Worm (Caenorhabditis elegans) whole organism, young adult: ENCODE data around the gene exos-4.2.

ENCODE experiments used
- B0019.2 ChIP-seq: fragments of 200-800 bp; sonication (Bioruptor generic); conservative IDR thresholded peaks from 2 replicates; pipeline ENCODE4 v1.3.6; 2022; ENCODE audit warnings: missing genetic modification reagents, missing genetic modification characterization, missing compliant biosample characterization
- B0336.3 ChIP-seq: fragments of 200-800 bp; sonication (Bioruptor generic); IDR thresholded peaks from 2 replicates; pipeline ENCODE4 v1.3.6; 2022; ENCODE audit warnings: missing genetic modification characterization, missing compliant biosample characterization
- C17E4.6 ChIP-seq: fragments of 200-800 bp; sonication (Bioruptor generic); IDR thresholded peaks from 2 replicates; pipeline ENCODE4 v1.3.6; 2022; ENCODE audit warnings: missing genetic modification reagents, missing genetic modification characterization, missing compliant biosample characterization
- F10E7.11 ChIP-seq: sonication (generic microtip); optimal IDR thresholded peaks from 2 replicates; lab custom pipeline; 2017; ENCODE audit warnings: mild to moderate bottlenecking, missing genetic modification characterization, moderate library complexity, missing compliant biosample characterization
- F37B4.10 ChIP-seq: fragments of 200-800 bp; sonication (Bioruptor generic); IDR thresholded peaks from 2 replicates; pipeline ENCODE4 v1.3.6; 2022; ENCODE audit warnings: missing genetic modification characterization, missing compliant biosample characterization
- F39B2.1 ChIP-seq: fragments of 200-800 bp; sonication (Bioruptor generic); IDR thresholded peaks from 2 replicates; pipeline ENCODE4 v1.3.6; 2022; ENCODE audit warnings: missing genetic modification reagents, missing genetic modification characterization, missing compliant biosample characterization
- F52B5.7 ChIP-seq: sonication (generic microtip); optimal IDR thresholded peaks from 2 replicates; lab custom pipeline; 2016; ENCODE audit warnings: mild to moderate bottlenecking, missing genetic modification characterization, missing compliant biosample characterization
- K11D2.4 ChIP-seq: fragments of 200-800 bp; sonication (Bioruptor generic); IDR thresholded peaks from 2 replicates; pipeline ENCODE4 v1.3.6; 2022; ENCODE audit warnings: missing genetic modification reagents, missing genetic modification characterization, missing compliant biosample characterization
- T26A5.8 ChIP-seq: sonication (generic microtip); optimal IDR thresholded peaks from 2 replicates; lab custom pipeline; 2016; ENCODE audit warnings: missing genetic modification characterization, missing compliant biosample characterization
- Y53G8AR.9 ChIP-seq: fragments of 200-800 bp; sonication (Bioruptor generic); conservative IDR thresholded peaks from 2 replicates; pipeline ENCODE4 v1.3.6; 2022; ENCODE audit warnings: missing genetic modification reagents, missing genetic modification characterization, missing compliant biosample characterization
- Y67H2A.10 ChIP-seq: fragments of 200-800 bp; sonication (Bioruptor generic); conservative IDR thresholded peaks from 2 replicates; pipeline ENCODE4 v1.3.6; 2022; ENCODE audit warnings: missing genetic modification reagents, missing genetic modification characterization, missing compliant biosample characterization
- Y79H2A.3 ChIP-seq: fragments of 200-800 bp; sonication (Bioruptor generic); conservative IDR thresholded peaks from 2 replicates; pipeline ENCODE4 v1.3.6; 2022; ENCODE audit warnings: missing genetic modification reagents, missing genetic modification characterization, missing compliant biosample characterization
- ZK185.1 ChIP-seq: sonication (generic microtip); optimal IDR thresholded peaks from 2 replicates; lab custom pipeline; 2016; ENCODE audit warnings: mild to moderate bottlenecking, missing genetic modification characterization, missing compliant biosample characterization; ENCODE audit not compliant: poor library complexity, severe bottlenecking
- akir-1 ChIP-seq: fragments of 200-800 bp; sonication (Bioruptor generic); optimal IDR thresholded peaks from 2 replicates; lab custom pipeline; 2018; ENCODE audit warnings: mild to moderate bottlenecking, missing genetic modification characterization, moderate library complexity, missing compliant biosample characterization
- aptf-3 ChIP-seq: fragments of 200-800 bp; sonication (Bioruptor generic); IDR thresholded peaks from 2 replicates; pipeline ENCODE4 v1.3.6; 2022; ENCODE audit warnings: missing genetic modification characterization, missing compliant biosample characterization
- atf-7 ChIP-seq: sonication (generic microtip); optimal IDR thresholded peaks from 2 replicates; lab custom pipeline; 2017; ENCODE audit warnings: mild to moderate bottlenecking, missing genetic modification characterization, missing compliant biosample characterization
- attf-3 ChIP-seq: fragments of 200-800 bp; sonication (Bioruptor generic); conservative IDR thresholded peaks from 2 replicates; pipeline ENCODE4 v1.3.6; 2022; ENCODE audit warnings: missing genetic modification reagents, missing genetic modification characterization, missing compliant biosample characterization
- cebp-2 ChIP-seq: fragments of 200-800 bp; sonication (Bioruptor generic); IDR thresholded peaks from 2 replicates; pipeline ENCODE4 v1.3.6; 2022; ENCODE audit warnings: missing genetic modification characterization, missing compliant biosample characterization
- ceh-100 ChIP-seq: fragments of 200-800 bp; sonication (Bioruptor generic); IDR thresholded peaks from 2 replicates; pipeline ENCODE4 v1.3.6; 2022; ENCODE audit warnings: missing genetic modification reagents, missing genetic modification characterization, missing compliant biosample characterization
- ceh-27 ChIP-seq: fragments of 200-800 bp; sonication (Bioruptor generic); optimal IDR thresholded peaks from 2 replicates; lab custom pipeline; 2018; ENCODE audit warnings: mild to moderate bottlenecking, missing genetic modification characterization, moderate library complexity, missing compliant biosample characterization
- ceh-58 ChIP-seq: fragments of 200-800 bp; sonication (Bioruptor generic); IDR thresholded peaks from 2 replicates; pipeline ENCODE4 v1.3.6; 2022; ENCODE audit warnings: missing genetic modification characterization, missing compliant biosample characterization
- chd-7 ChIP-seq: sonication (generic microtip); optimal IDR thresholded peaks from 2 replicates; lab custom pipeline; 2016; ENCODE audit warnings: mild to moderate bottlenecking, missing genetic modification characterization, moderate library complexity, missing compliant biosample characterization
- die-1 ChIP-seq: sonication (generic microtip); optimal IDR thresholded peaks from 2 replicates; lab custom pipeline; 2016; ENCODE audit warnings: missing genotype, mild to moderate bottlenecking, missing genetic modification characterization, missing compliant biosample characterization
- dox-1 ChIP-seq: fragments of 200-800 bp; sonication (Bioruptor generic); IDR thresholded peaks from 2 replicates; pipeline ENCODE4 v1.3.6; 2022; ENCODE audit warnings: missing genetic modification reagents, missing genetic modification characterization, missing compliant biosample characterization
- dpff-1 ChIP-seq: sonication (generic microtip); optimal IDR thresholded peaks from 2 replicates; lab custom pipeline; 2017; ENCODE audit warnings: mild to moderate bottlenecking, missing genetic modification characterization, missing compliant biosample characterization
- efl-1 ChIP-seq: fragments of 150-350 bp; optimal IDR thresholded peaks from 2 replicates; lab custom pipeline; 2014; ENCODE audit warnings: missing biosample characterization, missing genetic modification reagents, missing genetic modification characterization
- egl-18 ChIP-seq: fragments of 200-800 bp; sonication (Bioruptor generic); IDR thresholded peaks from 2 replicates; pipeline ENCODE4 v1.3.6; 2022; ENCODE audit warnings: missing genetic modification reagents, missing genetic modification characterization, missing compliant biosample characterization
- egl-44 ChIP-seq: fragments of 200-800 bp; sonication (Bioruptor generic); IDR thresholded peaks from 2 replicates; pipeline ENCODE4 v1.3.6; 2022; ENCODE audit warnings: missing genetic modification reagents, missing genetic modification characterization, missing compliant biosample characterization
- egrh-3 ChIP-seq: fragments of 200-800 bp; sonication (Bioruptor generic); IDR thresholded peaks from 2 replicates; pipeline ENCODE4 v1.3.6; 2022; ENCODE audit warnings: missing genetic modification reagents, missing genetic modification characterization, missing compliant biosample characterization
- fkh-3 ChIP-seq: sonication (generic microtip); optimal IDR thresholded peaks from 2 replicates; lab custom pipeline; 2016; ENCODE audit warnings: mild to moderate bottlenecking, missing genetic modification characterization, missing compliant biosample characterization
- hlh-12 ChIP-seq: sonication (generic microtip); optimal IDR thresholded peaks from 2 replicates; lab custom pipeline; 2016; ENCODE audit warnings: missing genetic modification characterization, missing compliant biosample characterization
- hmg-20 ChIP-seq: fragments of 200-800 bp; sonication (Bioruptor generic); IDR thresholded peaks from 2 replicates; pipeline ENCODE4 v1.3.6; 2022; ENCODE audit warnings: missing genetic modification reagents, missing genetic modification characterization, missing compliant biosample characterization
- let-526 ChIP-seq: fragments of 200-800 bp; sonication (Bioruptor generic); IDR thresholded peaks from 2 replicates; pipeline ENCODE4 v1.3.6; 2022; ENCODE audit warnings: missing genetic modification reagents, missing genetic modification characterization, missing compliant biosample characterization
- madf-6 ChIP-seq: fragments of 200-800 bp; sonication (Bioruptor generic); IDR thresholded peaks from 2 replicates; pipeline ENCODE4 v1.3.6; 2022; ENCODE audit warnings: missing genetic modification reagents, missing genetic modification characterization, missing compliant biosample characterization
- madf-8 ChIP-seq: fragments of 200-800 bp; sonication (Bioruptor generic); conservative IDR thresholded peaks from 2 replicates; pipeline ENCODE4 v1.3.6; 2022; ENCODE audit warnings: missing genetic modification reagents, missing genetic modification characterization, missing compliant biosample characterization
- nfya-2 ChIP-seq: fragments of 200-800 bp; sonication (Bioruptor generic); IDR thresholded peaks from 2 replicates; pipeline ENCODE4 v1.3.6; 2022; ENCODE audit warnings: missing genetic modification reagents, missing genetic modification characterization, missing compliant biosample characterization
- nfyb-1 ChIP-seq: fragments of 200-800 bp; sonication (Bioruptor generic); IDR thresholded peaks from 2 replicates; pipeline ENCODE4 v1.3.6; 2022; ENCODE audit warnings: missing genetic modification reagents, missing genetic modification characterization, missing compliant biosample characterization
- nhr-90 ChIP-seq: sonication (generic microtip); optimal IDR thresholded peaks from 2 replicates; lab custom pipeline; 2016; ENCODE audit warnings: missing genotype, mild to moderate bottlenecking, missing genetic modification characterization, missing compliant biosample characterization
- pha-4 ChIP-seq: fragments of 150-350 bp; sonication (generic microtip); optimal IDR thresholded peaks from 2 replicates; lab custom pipeline; 2014; ENCODE audit warnings: missing biosample characterization, missing genetic modification reagents, missing genetic modification characterization
- rpc-1 ChIP-seq, 2 experiments: fragments of 150-350 bp in 1 of 2; sonication (generic microtip) in 1 of 2; optimal IDR thresholded peaks; 2 replicates each; lab custom pipeline; 2014 to 2018; ENCODE audit warnings: missing biosample characterization in 1 of 2, missing genetic modification characterization in 1 of 2, missing genetic modification reagents in 1 of 2, missing genotype in 1 of 2
- sea-2 ChIP-seq: fragments of 200-800 bp; sonication (Bioruptor generic); IDR thresholded peaks from 2 replicates; pipeline ENCODE4 v1.3.6; 2022; ENCODE audit warnings: missing genetic modification characterization, missing compliant biosample characterization
- snpc-1.1 ChIP-seq: sonication (generic microtip); optimal IDR thresholded peaks from 2 replicates; lab custom pipeline; 2017; ENCODE audit warnings: missing genetic modification characterization, mild to moderate bottlenecking, missing compliant biosample characterization, antibody characterized with exemption, moderate library complexity, missing genotype, missing genetic modification reagents; ENCODE audit not compliant: insufficient read depth
- snpc-3.4 ChIP-seq: sonication (generic microtip); optimal IDR thresholded peaks from 2 replicates; lab custom pipeline; 2017; ENCODE audit warnings: missing genetic modification characterization, mild to moderate bottlenecking, missing compliant biosample characterization, antibody characterized with exemption, moderate library complexity, missing genotype, missing genetic modification reagents
- somi-1 ChIP-seq: fragments of 200-800 bp; sonication (Bioruptor generic); optimal IDR thresholded peaks from 2 replicates; lab custom pipeline; 2018; ENCODE audit warnings: mild to moderate bottlenecking, missing genetic modification characterization, missing compliant biosample characterization
- tbx-9 ChIP-seq: sonication (generic microtip); optimal IDR thresholded peaks from 2 replicates; lab custom pipeline; 2016; ENCODE audit warnings: borderline replicate concordance, missing genetic modification characterization, inconsistent platforms, missing compliant biosample characterization
- tlf-1 ChIP-seq: fragments of 200-800 bp; sonication (Bioruptor generic); optimal IDR thresholded peaks from 2 replicates; lab custom pipeline; 2018; ENCODE audit warnings: mild to moderate bottlenecking, missing genetic modification characterization, missing compliant biosample characterization
- zfh-2 ChIP-seq: fragments of 200-800 bp; sonication (Bioruptor generic); conservative IDR thresholded peaks from 2 replicates; pipeline ENCODE4 v1.3.6; 2022; ENCODE audit warnings: missing genetic modification reagents, missing genetic modification characterization, missing compliant biosample characterization
- zim-3 ChIP-seq: sonication (generic microtip); optimal IDR thresholded peaks from 2 replicates; lab custom pipeline; 2017; ENCODE audit warnings: mild to moderate bottlenecking, missing genetic modification characterization, moderate library complexity, missing compliant biosample characterization
- ztf-18 ChIP-seq: sonication (generic microtip); optimal IDR thresholded peaks from 2 replicates; lab custom pipeline; 2016; ENCODE audit warnings: missing genotype, mild to moderate bottlenecking, missing genetic modification characterization, missing compliant biosample characterization
- ztf-25 ChIP-seq: fragments of 200-800 bp; sonication (Bioruptor generic); IDR thresholded peaks from 2 replicates; pipeline ENCODE4 v1.3.6; 2022; ENCODE audit warnings: missing genetic modification reagents, missing genetic modification characterization, missing compliant biosample characterization

exos-4.2 gene

ce11 chrIII:881460-881859 lies 21.5 kb downstream of the exos-4.2 start (continued):
- no peak for TF ChIP-seq hlh-12 (tag; lab: Kevin White, UChicago)
- no peak for TF ChIP-seq F52B5.7 (tag; lab: Kevin White, UChicago)
- TF ChIP-seq madf-6 (GFP tag; lab: Robert Waterston, UW): no peak
- TF ChIP-seq chd-7 (tag; lab: Kevin White, UChicago): no peak
- TF ChIP-seq cebp-2 (GFP tag; lab: Robert Waterston, UW): no peak
- TF ChIP-seq fkh-3 (tag; lab: Kevin White, UChicago): no peak
- no peak for TF ChIP-seq hmg-20
- TF ChIP-seq sea-2: no peak
- TF ChIP-seq ztf-25: no peak
- no peak for TF ChIP-seq dpff-1
- TF ChIP-seq egl-44: no peak
- TF ChIP-seq snpc-3.4 (tag; lab: Kevin White, UChicago): peak; percentile 39
- no peak for TF ChIP-seq C17E4.6 (GFP tag; lab: Robert Waterston, UW)
- TF ChIP-seq ceh-100 (GFP tag; lab: Robert Waterston, UW): no peak
- no peak for TF ChIP-seq nfyb-1 (GFP tag; lab: Robert Waterston, UW)
- no peak for TF ChIP-seq ztf-18
- no peak for TF ChIP-seq akir-1 (GFP tag; lab: Kevin White, UChicago)
- TF ChIP-seq tbx-9 (tag; lab: Kevin White, UChicago): no peak
- no peak for TF ChIP-seq rpc-1 (optimal IDR thresholded peaks at IDR 0.05; lab: Kevin White, UChicago)
- TF ChIP-seq rpc-1 (tag; optimal IDR thresholded peaks at IDR 0.05; lab: Kevin White, UChicago): no peak
- TF ChIP-seq Y79H2A.3 (GFP tag; lab: Robert Waterston, UW): no peak
- TF ChIP-seq attf-3 (GFP tag; lab: Robert Waterston, UW): no peak
- TF ChIP-seq snpc-1.1 (tag; lab: Kevin White, UChicago): peak; percentile 10
- no peak for TF ChIP-seq Y67H2A.10 (GFP tag; lab: Robert Waterston, UW)
- TF ChIP-seq atf-7: no peak
- TF ChIP-seq efl-1: no peak
- no peak for TF ChIP-seq F10E7.11 (tag; lab: Kevin White, UChicago)
- no peak for TF ChIP-seq let-526 (GFP tag; lab: Robert Waterston, UW)
- TF ChIP-seq egl-18 (GFP tag; lab: Robert Waterston, UW): no peak
- TF ChIP-seq aptf-3 (GFP tag; lab: Robert Waterston, UW): no peak
- TF ChIP-seq die-1: peak; percentile 5
- TF ChIP-seq dox-1: peak; percentile 19; the same call in 1 of the 2 replicates
- TF ChIP-seq tlf-1 (GFP tag; lab: Kevin White, UChicago): no peak
- TF ChIP-seq nhr-90: no peak
- TF ChIP-seq K11D2.4 (GFP tag; lab: Robert Waterston, UW): no peak
- no peak for TF ChIP-seq T26A5.8 (tag; lab: Kevin White, UChicago)
- peak; percentile 16 for TF ChIP-seq ZK185.1 (tag; lab: Kevin White, UChicago)
- TF ChIP-seq ceh-27 (GFP tag; lab: Kevin White, UChicago): no peak
- TF ChIP-seq B0336.3: peak; percentile 70
- no peak for TF ChIP-seq zim-3 (tag; lab: Kevin White, UChicago)
- TF ChIP-seq B0019.2 (GFP tag; lab: Robert Waterston, UW): no peak
- TF ChIP-seq nfya-2 (GFP tag; lab: Robert Waterston, UW): no peak
- TF ChIP-seq Y53G8AR.9 (GFP tag; lab: Robert Waterston, UW): 0 out of 2 replicates have a peak, but pooled peaks have one; percentile 43
- no peak for TF ChIP-seq zfh-2 (GFP tag; lab: Robert Waterston, UW)
- 0 out of 2 replicates have a peak, but pooled peaks have one; percentile 15 for TF ChIP-seq ceh-58 (GFP tag; lab: Robert Waterston, UW)
- TF ChIP-seq F39B2.1 (GFP tag; lab: Robert Waterston, UW): no peak
- TF ChIP-seq pha-4 (tag; lab: Kevin White, UChicago): no peak
- TF ChIP-seq madf-8 (GFP tag; lab: Robert Waterston, UW): no peak
- TF ChIP-seq somi-1 (GFP tag; lab: Kevin White, UChicago): no peak
- TF ChIP-seq F37B4.10: no peak
- no peak for TF ChIP-seq egrh-3 (GFP tag; lab: Robert Waterston, UW)
